Fruit fly (Drosophila melanogaster) whole organism, embryonic: ENCODE measurements around the gene CG32454.
A peak's percentile ranks its signal among the peaks of the same experiment; 100 is the strongest.

ENCODE experiments used
- Abd-B ChIP-seq: fragments of 200-800 bp; sonication (Bioruptor generic); optimal IDR thresholded peaks from 2 replicates; lab custom pipeline; 2018; ENCODE audit warnings: missing biosample characterization, mild to moderate bottlenecking, missing genetic modification characterization, moderate library complexity
- Atf-2 ChIP-seq: fragments of 200-800 bp; sonication (Bioruptor generic); optimal IDR thresholded peaks from 2 replicates; lab custom pipeline; 2016; ENCODE audit warnings: missing biosample characterization, missing genetic modification characterization
- Atf3 ChIP-seq: fragments of 200-800 bp; sonication (Bioruptor generic); optimal IDR thresholded peaks from 3 replicates; lab custom pipeline; 2016; ENCODE audit warnings: missing biosample characterization, missing genetic modification characterization
- Awh ChIP-seq: fragments of 200-800 bp; sonication (Bioruptor generic); IDR thresholded peaks from 2 replicates; pipeline ENCODE4, ENCODE4 v1.3.6; 2022; ENCODE audit warnings: missing biosample characterization, missing genetic modification characterization
- CG10431 ChIP-seq: fragments of 200-800 bp; sonication (Bioruptor generic); optimal IDR thresholded peaks from 3 replicates; lab custom pipeline; 2018; ENCODE audit warnings: missing biosample characterization, mild to moderate bottlenecking, missing genetic modification characterization
- CG12659 ChIP-seq: fragments of 200-800 bp; sonication (Bioruptor generic); optimal IDR thresholded peaks from 3 replicates; lab custom pipeline; 2017; ENCODE audit warnings: mild to moderate bottlenecking, missing biosample characterization, missing genetic modification reagents, missing genetic modification characterization
- CG13775 ChIP-seq: fragments of 200-800 bp; sonication (Bioruptor generic); optimal IDR thresholded peaks from 3 replicates; lab custom pipeline; 2017; ENCODE audit warnings: missing biosample characterization, mild to moderate bottlenecking, missing genetic modification characterization
- CG16815 ChIP-seq: fragments of 200-800 bp; sonication (Bioruptor generic); optimal IDR thresholded peaks from 3 replicates; lab custom pipeline; 2017; ENCODE audit warnings: missing biosample characterization, mild to moderate bottlenecking, missing genetic modification characterization
- CG18011 ChIP-seq: fragments of 200-800 bp; sonication (Bioruptor generic); optimal IDR thresholded peaks from 2 replicates; lab custom pipeline; 2017; ENCODE audit warnings: missing biosample characterization, missing genetic modification characterization, mild to moderate bottlenecking, moderate library complexity, missing genotype
- CG3065 ChIP-seq: fragments of 200-800 bp; sonication (Bioruptor generic); optimal IDR thresholded peaks from 2 replicates; lab custom pipeline; 2016; ENCODE audit warnings: missing biosample characterization, missing genetic modification characterization
- CG3407 ChIP-seq: fragments of 200-800 bp; sonication (Bioruptor generic); optimal IDR thresholded peaks from 2 replicates; lab custom pipeline; 2018; ENCODE audit warnings: missing biosample characterization, mild to moderate bottlenecking, missing genetic modification characterization
- CG3726 ChIP-seq: fragments of 200-800 bp; sonication (Bioruptor generic); IDR thresholded peaks from 3 replicates; pipeline ENCODE4, ENCODE4 v1.3.6; 2022; ENCODE audit warnings: missing biosample characterization, missing genetic modification characterization
- CG3847 ChIP-seq: fragments of 200-800 bp; sonication (Bioruptor generic); IDR thresholded peaks from 2 replicates; pipeline ENCODE4 v1.3.6; 2022; ENCODE audit warnings: missing biosample characterization, missing genetic modification characterization
- CG4328 ChIP-seq: fragments of 200-800 bp; sonication (Bioruptor generic); optimal IDR thresholded peaks from 3 replicates; lab custom pipeline; 2017; ENCODE audit warnings: missing biosample characterization, missing genetic modification reagents, missing genetic modification characterization
- CG4424 ChIP-seq: fragments of 200-800 bp; sonication (Bioruptor generic); optimal IDR thresholded peaks from 3 replicates; lab custom pipeline; 2016; ENCODE audit warnings: missing biosample characterization, missing genetic modification characterization
- CG4617 ChIP-seq: fragments of 200-800 bp; sonication (Bioruptor generic); optimal IDR thresholded peaks from 3 replicates; lab custom pipeline; 2016; ENCODE audit warnings: missing biosample characterization, missing genetic modification characterization, borderline replicate concordance
- CG7372 ChIP-seq: fragments of 200-800 bp; sonication (Bioruptor generic); IDR thresholded peaks from 2 replicates; pipeline ENCODE4 v1.3.6; 2022; ENCODE audit warnings: missing biosample characterization, missing genetic modification characterization
- CG8765 ChIP-seq: fragments of 200-800 bp; sonication (Bioruptor generic); IDR thresholded peaks from 2 replicates; pipeline ENCODE4 v1.3.6; 2022; ENCODE audit warnings: missing biosample characterization, missing genetic modification characterization
- CG9797 ChIP-seq: fragments of 200-800 bp; sonication (Bioruptor generic); optimal IDR thresholded peaks from 3 replicates; lab custom pipeline; 2018; ENCODE audit warnings: missing biosample characterization, mild to moderate bottlenecking, missing genetic modification characterization
- Camta ChIP-seq: fragments of 200-800 bp; sonication (Bioruptor generic); optimal IDR thresholded peaks from 2 replicates; lab custom pipeline; 2016; ENCODE audit warnings: missing biosample characterization, missing genetic modification characterization
- Fer3 ChIP-seq: fragments of 200-800 bp; sonication (Bioruptor generic); optimal IDR thresholded peaks from 2 replicates; lab custom pipeline; 2018; ENCODE audit warnings: missing biosample characterization, mild to moderate bottlenecking, missing genetic modification characterization, moderate library complexity
- H2.0 ChIP-seq: fragments of 200-800 bp; sonication (Bioruptor generic); IDR thresholded peaks from 2 replicates; pipeline ENCODE4 v1.3.6; 2022; ENCODE audit warnings: missing biosample characterization, missing genetic modification characterization
- HLH54F ChIP-seq: fragments of 200-800 bp; sonication (Bioruptor generic); optimal IDR thresholded peaks from 3 replicates; lab custom pipeline; 2016; ENCODE audit warnings: missing biosample characterization, missing genetic modification characterization
- Hand ChIP-seq: fragments of 200-800 bp; sonication (Bioruptor generic); optimal IDR thresholded peaks from 2 replicates; lab custom pipeline; 2017; ENCODE audit warnings: mild to moderate bottlenecking, missing biosample characterization, missing genetic modification reagents, missing genetic modification characterization
- HmgD ChIP-seq: fragments of 200-800 bp; sonication (Bioruptor generic); optimal IDR thresholded peaks from 3 replicates; lab custom pipeline; 2016; ENCODE audit warnings: missing biosample characterization, missing genetic modification characterization
- Hr39 ChIP-seq: fragments of >200 bp; optimal IDR thresholded peaks from 2 replicates; lab custom pipeline; 2017
- Lhr ChIP-seq: fragments of 200-800 bp; sonication (Bioruptor generic); optimal IDR thresholded peaks from 3 replicates; lab custom pipeline; 2017; ENCODE audit warnings: mild to moderate bottlenecking, missing biosample characterization, missing genetic modification reagents, missing genetic modification characterization
- Pdp1 ChIP-seq, 2 experiments: fragments of 200-800 bp; sonication (Bioruptor generic); optimal IDR thresholded peaks; 3 replicates each; lab custom pipeline; 2016; ENCODE audit warnings: missing biosample characterization in 2 of 2, missing genetic modification characterization in 2 of 2, mild to moderate bottlenecking in 1 of 2, moderate library complexity in 1 of 2
- Spps ChIP-seq: fragments of 200-800 bp; sonication (Bioruptor generic); optimal IDR thresholded peaks from 2 replicates; lab custom pipeline; 2018; ENCODE audit warnings: missing biosample characterization, mild to moderate bottlenecking, missing genetic modification characterization
- Xrp1 ChIP-seq: fragments of 200-800 bp; sonication (Bioruptor generic); IDR thresholded peaks from 2 replicates; pipeline ENCODE4 v1.3.6; 2022; ENCODE audit warnings: missing biosample characterization, missing genetic modification characterization
- abd-A ChIP-seq: fragments of 200-800 bp; sonication (Bioruptor generic); optimal IDR thresholded peaks from 3 replicates; lab custom pipeline; 2019; ENCODE audit warnings: missing biosample characterization, mild to moderate bottlenecking, missing genetic modification characterization, moderate library complexity
- ac ChIP-seq: fragments of 200-800 bp; sonication (Bioruptor generic); optimal IDR thresholded peaks from 3 replicates; lab custom pipeline; 2017; ENCODE audit warnings: missing biosample characterization, mild to moderate bottlenecking, missing genetic modification characterization
- bigmax ChIP-seq: fragments of 200-800 bp; sonication (Bioruptor generic); optimal IDR thresholded peaks from 2 replicates; lab custom pipeline; 2018; ENCODE audit warnings: missing biosample characterization, mild to moderate bottlenecking, missing genetic modification characterization
- ci ChIP-seq: fragments of 200-800 bp; sonication (Bioruptor generic); IDR thresholded peaks from 3 replicates; pipeline ENCODE4 v1.3.6; 2022; ENCODE audit warnings: missing biosample characterization, missing genetic modification characterization
- crol ChIP-seq: fragments of 200-800 bp; sonication (Bioruptor generic); IDR thresholded peaks from 2 replicates; pipeline ENCODE4 v1.3.6; 2022; ENCODE audit warnings: missing biosample characterization, missing genetic modification characterization
- dati ChIP-seq: fragments of 200-800 bp; sonication (Bioruptor generic); IDR thresholded peaks from 2 replicates; pipeline ENCODE4 v1.3.6; 2022; ENCODE audit warnings: missing biosample characterization, missing genetic modification characterization
- disco-r ChIP-seq: fragments of 200-800 bp; sonication (Bioruptor generic); optimal IDR thresholded peaks from 2 replicates; lab custom pipeline; 2016; ENCODE audit warnings: missing biosample characterization, missing genetic modification characterization
- ems ChIP-seq: fragments of 200-800 bp; sonication (Bioruptor generic); optimal IDR thresholded peaks from 3 replicates; lab custom pipeline; 2016; ENCODE audit warnings: missing biosample characterization, missing genetic modification characterization
- esg ChIP-seq: fragments of 200-800 bp; sonication (Bioruptor generic); conservative IDR thresholded peaks from 2 replicates; pipeline ENCODE4 v1.3.6; 2022; ENCODE audit warnings: missing biosample characterization, missing genetic modification characterization
- fru ChIP-seq: fragments of >200 bp; optimal IDR thresholded peaks from 2 replicates; lab custom pipeline; 2017
- fu2 ChIP-seq: fragments of 200-800 bp; sonication (Bioruptor generic); optimal IDR thresholded peaks from 2 replicates; lab custom pipeline; 2016; ENCODE audit warnings: missing biosample characterization, missing genetic modification characterization
- gsb-n ChIP-seq: fragments of 200-800 bp; sonication (Bioruptor generic); optimal IDR thresholded peaks from 3 replicates; lab custom pipeline; 2018; ENCODE audit warnings: missing biosample characterization, mild to moderate bottlenecking, missing genetic modification characterization
- kni ChIP-seq: fragments of 200-800 bp; sonication (Bioruptor generic); optimal IDR thresholded peaks from 3 replicates; lab custom pipeline; 2017; ENCODE audit warnings: mild to moderate bottlenecking, missing biosample characterization, missing genetic modification reagents, missing genetic modification characterization
- lbe ChIP-seq: fragments of 200-800 bp; sonication (Bioruptor generic); optimal IDR thresholded peaks from 2 replicates; lab custom pipeline; 2016; ENCODE audit warnings: missing biosample characterization, mild to moderate bottlenecking, missing genetic modification characterization
- oc ChIP-seq: fragments of 200-800 bp; sonication (Bioruptor generic); optimal IDR thresholded peaks from 2 replicates; lab custom pipeline; 2018; ENCODE audit warnings: missing biosample characterization, mild to moderate bottlenecking, missing genetic modification characterization, moderate library complexity
- pfk ChIP-seq: fragments of 200-800 bp; sonication (Bioruptor generic); optimal IDR thresholded peaks from 2 replicates; lab custom pipeline; 2018; ENCODE audit warnings: missing biosample characterization, mild to moderate bottlenecking, missing genetic modification characterization, moderate library complexity
- tin ChIP-seq: fragments of 200-800 bp; sonication (Bioruptor generic); optimal IDR thresholded peaks from 3 replicates; lab custom pipeline; 2016; ENCODE audit warnings: missing biosample characterization, missing genetic modification characterization
- usp ChIP-seq: fragments of >200 bp; optimal IDR thresholded peaks from 2 replicates; lab custom pipeline; 2017; ENCODE audit warnings: missing biosample characterization, missing genetic modification characterization
- wor ChIP-seq: fragments of 200-800 bp; sonication (Bioruptor generic); IDR thresholded peaks from 2 replicates; pipeline ENCODE4 v1.3.6; 2022; ENCODE audit warnings: missing biosample characterization, missing genetic modification characterization
- z ChIP-seq: fragments of 200-800 bp; sonication (Bioruptor generic); IDR thresholded peaks from 3 replicates; pipeline ENCODE4 v1.3.6; 2022; ENCODE audit warnings: missing biosample characterization, missing genetic modification characterization
- zfh1 ChIP-seq: fragments of 200-800 bp; sonication (Bioruptor generic); IDR thresholded peaks from 3 replicates; pipeline ENCODE4 v1.3.6; 2022; ENCODE audit warnings: missing biosample characterization, missing genetic modification characterization

CG32454 gene

DNA sequence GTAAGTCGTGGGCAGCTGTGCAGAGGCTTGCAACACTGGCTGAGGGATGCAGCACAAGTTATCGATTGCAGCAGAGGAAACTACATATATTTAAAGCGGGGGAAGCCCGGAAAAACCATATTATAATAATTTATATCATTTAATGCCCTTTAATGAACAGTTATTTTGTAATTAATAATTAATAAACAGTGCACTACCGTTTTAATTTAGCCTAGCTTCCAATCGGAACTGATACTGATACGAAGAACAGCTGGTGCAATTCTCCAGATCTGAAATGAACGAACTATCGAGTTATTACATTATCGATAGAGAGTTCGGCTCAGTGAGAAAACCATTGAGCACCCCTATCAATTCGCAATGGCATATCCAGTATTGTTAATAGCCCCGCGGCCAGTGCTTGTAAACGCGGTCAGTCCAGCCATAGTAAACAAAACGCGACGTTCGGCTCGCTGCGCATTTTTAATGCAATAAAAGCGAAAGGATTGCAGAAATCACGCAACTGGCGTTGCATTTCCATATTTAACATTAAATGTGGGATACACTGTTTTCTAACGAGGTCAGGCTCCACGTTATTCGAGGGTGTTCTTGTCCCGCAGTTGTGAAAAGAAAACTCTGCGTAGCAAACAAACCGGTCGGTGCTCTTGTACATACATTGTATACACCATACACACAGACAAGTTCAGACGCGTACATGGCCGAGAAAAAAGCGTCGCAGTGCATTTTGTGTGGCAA is 12.0 kb downstream of the CG32454 start, which contains the start of gene CG7369 (continued):
- peak; percentile 77 for TF ChIP-seq fu2 (GFP tag; lab: Kevin White, UChicago)
- TF ChIP-seq Xrp1 (GFP tag; lab: Robert Waterston, UW): peak; percentile 78
- peak; percentile 82 for TF ChIP-seq gsb-n (tag; lab: Kevin White, UChicago)
- peak; percentile 47; the same call in 2 of the 3 replicates for TF ChIP-seq zfh1 (GFP tag; lab: Robert Waterston, UW)
- peak; percentile 90 for TF ChIP-seq CG4424 (GFP tag; lab: Kevin White, UChicago)
- peak; percentile 36 for TF ChIP-seq Camta (GFP tag; lab: Kevin White, UChicago)
- TF ChIP-seq CG4617 (GFP tag; lab: Kevin White, UChicago): peak; percentile 62
- TF ChIP-seq CG16815 (GFP tag; lab: Kevin White, UChicago): peak; percentile 88
- TF ChIP-seq kni (GFP tag; lab: Kevin White, UChicago): peak; percentile 64
- TF ChIP-seq Spps (tag; lab: Kevin White, UChicago): peak; percentile 34
- TF ChIP-seq CG3847 (GFP tag; lab: Robert Waterston, UW): peak; percentile 91
- peak; percentile 66 for TF ChIP-seq CG3065 (GFP tag; lab: Kevin White, UChicago)
- TF ChIP-seq oc (tag; lab: Kevin White, UChicago): peak; percentile 47
- peak; percentile 88 for TF ChIP-seq HLH54F
- peak; percentile 72 for TF ChIP-seq Atf3 (GFP tag; lab: Kevin White, UChicago)
- TF ChIP-seq fru: no peak
- TF ChIP-seq Fer3 (tag; lab: Kevin White, UChicago): peak; percentile 77
- no peak for TF ChIP-seq CG3726
- TF ChIP-seq ci: peak; percentile 78
- peak; percentile 37 for TF ChIP-seq Atf-2 (GFP tag; lab: Kevin White, UChicago)
- TF ChIP-seq Awh (GFP tag; lab: Robert Waterston, UW): peak; percentile 45; the same call in 1 of the 2 replicates
- TF ChIP-seq dati (GFP tag; lab: Robert Waterston, UW): no peak
- peak; percentile 49 for TF ChIP-seq H2.0 (GFP tag; lab: Robert Waterston, UW)
- peak; percentile 92 for TF ChIP-seq CG13775
- peak; percentile 57 for TF ChIP-seq ems (GFP tag; lab: Kevin White, UChicago)
- peak; percentile 68 to 81 for TF ChIP-seq Pdp1 (GFP tag; optimal IDR thresholded peaks at IDR 0.05; lab: Kevin White, UChicago)
- TF ChIP-seq CG3407 (GFP tag; lab: Kevin White, UChicago): peak; percentile 57
- peak; percentile 79 for TF ChIP-seq CG18011
- peak; percentile 80 for TF ChIP-seq Lhr (GFP tag; lab: Kevin White, UChicago)
- peak; percentile 89 for TF ChIP-seq tin
- no peak for TF ChIP-seq usp (GFP tag; lab: Kevin White, UChicago)
- no peak for TF ChIP-seq pfk (GFP tag; lab: Kevin White, UChicago)
- TF ChIP-seq CG10431 (GFP tag; lab: Kevin White, UChicago): peak; percentile 73
- peak; percentile 82 for TF ChIP-seq CG4328 (GFP tag; lab: Kevin White, UChicago)
- TF ChIP-seq Hr39 (lab: Kevin White, UChicago): peak; percentile 58
- peak; percentile 81 for TF ChIP-seq esg (GFP tag; lab: Robert Waterston, UW)
- peak; percentile 85 for TF ChIP-seq CG8765 (GFP tag; lab: Robert Waterston, UW)
- peak; percentile 92 for TF ChIP-seq lbe (GFP tag; lab: Kevin White, UChicago)
- TF ChIP-seq z (GFP tag; lab: Robert Waterston, UW): no peak
- no peak for TF ChIP-seq HmgD (GFP tag; lab: Kevin White, UChicago)
- peak; percentile 82 for TF ChIP-seq CG7372
- TF ChIP-seq Hand (GFP tag; lab: Kevin White, UChicago): no peak
- TF ChIP-seq disco-r (GFP tag; lab: Kevin White, UChicago): no peak
- peak; percentile 54 for TF ChIP-seq CG9797
- TF ChIP-seq crol: 0 out of 2 replicates have a peak, but pooled peaks have one; percentile 8
- no peak for TF ChIP-seq ac (GFP tag; lab: Kevin White, UChicago)
- TF ChIP-seq Abd-B: peak; percentile 87
- peak; percentile 63 for TF ChIP-seq wor (GFP tag; lab: Robert Waterston, UW)
- TF ChIP-seq CG12659 (GFP tag; lab: Kevin White, UChicago): peak; percentile 95
- TF ChIP-seq abd-A (tag; lab: Kevin White, UChicago): no peak
- TF ChIP-seq bigmax (GFP tag; lab: Kevin White, UChicago): no peak
